Fruit fly (Drosophila melanogaster) whole organism, embryonic: ENCODE data around the gene Nup93-1.

Source experiments
- Ada2b ChIP-seq: fragments of 200-800 bp; sonication (Bioruptor generic); IDR thresholded peaks from 2 replicates; pipeline ENCODE4 v1.3.6; 2022; ENCODE audit warnings: missing biosample characterization, missing genetic modification characterization
- CG10959 ChIP-seq: fragments of 200-800 bp; sonication (Bioruptor generic); IDR thresholded peaks from 2 replicates; pipeline ENCODE4 v1.3.6; 2022; ENCODE audit warnings: missing biosample characterization, missing genetic modification characterization
- CG11085 ChIP-seq: fragments of 200-800 bp; sonication (Bioruptor generic); IDR thresholded peaks from 2 replicates; pipeline ENCODE4 v1.3.6; 2022; ENCODE audit warnings: missing biosample characterization, missing genetic modification characterization
- CG13894 ChIP-seq: fragments of 200-800 bp; sonication (Bioruptor generic); optimal IDR thresholded peaks from 3 replicates; lab custom pipeline; 2018; ENCODE audit warnings: missing biosample characterization, mild to moderate bottlenecking, missing genetic modification characterization, moderate library complexity
- CG16813 ChIP-seq: fragments of 200-800 bp; sonication (Bioruptor generic); IDR thresholded peaks from 3 replicates; pipeline ENCODE4 v1.3.6; 2022; ENCODE audit warnings: missing biosample characterization, missing genetic modification characterization; ENCODE audit not compliant: partially characterized antibody
- CG17361 ChIP-seq: fragments of 200-800 bp; sonication (Bioruptor generic); IDR thresholded peaks from 3 replicates; pipeline ENCODE4 v1.3.6; 2022; ENCODE audit warnings: missing biosample characterization, missing genetic modification characterization
- CG18011 ChIP-seq: fragments of 200-800 bp; sonication (Bioruptor generic); optimal IDR thresholded peaks from 2 replicates; lab custom pipeline; 2017; ENCODE audit warnings: missing biosample characterization, missing genetic modification characterization, mild to moderate bottlenecking, moderate library complexity, missing genotype
- CG30403 ChIP-seq: fragments of 200-800 bp; sonication (Bioruptor generic); optimal IDR thresholded peaks from 3 replicates; lab custom pipeline; 2016; ENCODE audit warnings: missing biosample characterization, missing genetic modification characterization
- CG30431 ChIP-seq: fragments of 200-800 bp; sonication (Bioruptor generic); optimal IDR thresholded peaks from 2 replicates; lab custom pipeline; 2017; ENCODE audit warnings: missing biosample characterization, missing genetic modification characterization
- CG31388 ChIP-seq: fragments of 200-800 bp; sonication (Bioruptor generic); optimal IDR thresholded peaks from 2 replicates; lab custom pipeline; 2016; ENCODE audit warnings: missing biosample characterization, missing genetic modification characterization
- CG4360 ChIP-seq: fragments of 200-800 bp; sonication (Bioruptor generic); IDR thresholded peaks from 2 replicates; pipeline ENCODE4 v1.3.6; 2022; ENCODE audit warnings: missing biosample characterization, missing genetic modification characterization
- CG43689 ChIP-seq: fragments of 200-800 bp; sonication (Bioruptor generic); IDR thresholded peaks from 2 replicates; pipeline ENCODE4 v1.3.6; 2022; ENCODE audit warnings: missing biosample characterization, missing genetic modification characterization
- CG4424 ChIP-seq: fragments of 200-800 bp; sonication (Bioruptor generic); optimal IDR thresholded peaks from 3 replicates; lab custom pipeline; 2016; ENCODE audit warnings: missing biosample characterization, missing genetic modification characterization
- CG5953 ChIP-seq: fragments of 200-800 bp; sonication (Bioruptor generic); IDR thresholded peaks from 2 replicates; pipeline ENCODE4 v1.3.6; 2022; ENCODE audit warnings: missing biosample characterization, missing genetic modification characterization
- CG6175 ChIP-seq: fragments of 200-800 bp; sonication (Bioruptor generic); IDR thresholded peaks from 3 replicates; pipeline ENCODE4 v1.3.6; 2022; ENCODE audit warnings: missing biosample characterization, missing genetic modification characterization
- CG6689 ChIP-seq: fragments of 200-800 bp; sonication (Bioruptor generic); IDR thresholded peaks from 2 replicates; pipeline ENCODE4 v1.3.6; 2022; ENCODE audit warnings: missing biosample characterization, missing genetic modification characterization
- CG6791 ChIP-seq: fragments of 200-800 bp; sonication (Bioruptor generic); IDR thresholded peaks from 3 replicates; pipeline ENCODE4 v1.3.6; 2022; ENCODE audit warnings: missing biosample characterization, missing genetic modification characterization; ENCODE audit not compliant: partially characterized antibody
- CG7271 ChIP-seq: fragments of 200-800 bp; sonication (Bioruptor generic); optimal IDR thresholded peaks from 2 replicates; lab custom pipeline; 2018; ENCODE audit warnings: missing biosample characterization, mild to moderate bottlenecking, missing genetic modification characterization, moderate library complexity
- CHES-1-like ChIP-seq: fragments of 200-800 bp; sonication (Bioruptor generic); optimal IDR thresholded peaks from 2 replicates; lab custom pipeline; 2016; ENCODE audit warnings: missing biosample characterization, missing genetic modification characterization
- CkIIα-i1 ChIP-seq: fragments of 200-800 bp; sonication (Bioruptor generic); IDR thresholded peaks from 2 replicates; pipeline ENCODE4 v1.3.6; 2022; ENCODE audit warnings: missing biosample characterization, missing genetic modification characterization
- CrebB ChIP-seq: fragments of 200-800 bp; sonication (Bioruptor generic); optimal IDR thresholded peaks from 3 replicates; lab custom pipeline; 2018; ENCODE audit warnings: missing biosample characterization, mild to moderate bottlenecking, missing genetic modification characterization
- Dip2 ChIP-seq: fragments of 200-800 bp; sonication (Bioruptor generic); IDR thresholded peaks from 2 replicates; pipeline ENCODE4 v1.3.6; 2022; ENCODE audit warnings: missing biosample characterization, missing genetic modification characterization
- Dp ChIP-seq: fragments of 200-800 bp; sonication (Bioruptor generic); optimal IDR thresholded peaks from 2 replicates; lab custom pipeline; 2018; ENCODE audit warnings: missing biosample characterization, mild to moderate bottlenecking, missing genetic modification characterization, moderate library complexity
- Fer2 ChIP-seq: fragments of 200-800 bp; sonication (Bioruptor generic); optimal IDR thresholded peaks from 2 replicates; lab custom pipeline; 2018; ENCODE audit warnings: missing biosample characterization, mild to moderate bottlenecking, missing genetic modification characterization, moderate library complexity
- Hey ChIP-seq: fragments of 200-800 bp; sonication (Bioruptor generic); optimal IDR thresholded peaks from 3 replicates; lab custom pipeline; 2018; ENCODE audit warnings: missing biosample characterization, mild to moderate bottlenecking, missing genetic modification characterization
- Lim3 ChIP-seq: fragments of 200-800 bp; sonication (Bioruptor generic); IDR thresholded peaks from 2 replicates; pipeline ENCODE4 v1.3.6; 2022; ENCODE audit warnings: missing biosample characterization, missing genetic modification characterization
- Trl ChIP-seq, 3 experiments: fragments of >200 bp in 2 of 3; fragments of 200-800 bp in 1 of 3; sonication (Bioruptor generic) in 1 of 3; optimal IDR thresholded peaks; 2 replicates in 1 of 3; 3 replicates in 2 of 3; lab custom pipeline; 2016 to 2017; ENCODE audit warnings: missing biosample characterization in 1 of 3, missing genetic modification characterization in 1 of 3
- ara ChIP-seq: fragments of 200-800 bp; sonication (Bioruptor generic); IDR thresholded peaks from 2 replicates; pipeline ENCODE4 v1.3.6; 2022; ENCODE audit warnings: missing biosample characterization, missing genetic modification characterization
- bbx ChIP-seq: fragments of 200-800 bp; sonication (Bioruptor generic); IDR thresholded peaks from 2 replicates; pipeline ENCODE4 v1.3.6; 2022; ENCODE audit warnings: missing biosample characterization, missing genetic modification characterization; ENCODE audit not compliant: partially characterized antibody
- caup ChIP-seq: fragments of 200-800 bp; sonication (Bioruptor generic); optimal IDR thresholded peaks from 3 replicates; lab custom pipeline; 2017; ENCODE audit warnings: missing biosample characterization, mild to moderate bottlenecking, missing genetic modification characterization, moderate library complexity; ENCODE audit not compliant: severe bottlenecking
- chn ChIP-seq: fragments of 200-800 bp; sonication (Bioruptor generic); optimal IDR thresholded peaks from 2 replicates; lab custom pipeline; 2016; ENCODE audit warnings: missing biosample characterization, missing genetic modification characterization
- ci ChIP-seq: fragments of 200-800 bp; sonication (Bioruptor generic); IDR thresholded peaks from 3 replicates; pipeline ENCODE4 v1.3.6; 2022; ENCODE audit warnings: missing biosample characterization, missing genetic modification characterization
- dmrt99B ChIP-seq: fragments of 200-800 bp; sonication (Bioruptor generic); optimal IDR thresholded peaks from 2 replicates; lab custom pipeline; 2018; ENCODE audit warnings: missing biosample characterization, mild to moderate bottlenecking, missing genetic modification characterization, moderate library complexity
- dpn ChIP-seq, 2 experiments: fragments of 200-800 bp; sonication (Bioruptor generic); optimal IDR thresholded peaks; 3 replicates each; lab custom pipeline; 2016; ENCODE audit warnings: missing biosample characterization in 2 of 2, missing genetic modification characterization in 2 of 2
- dysf ChIP-seq: fragments of 200-800 bp; sonication (Bioruptor generic); IDR thresholded peaks from 3 replicates; pipeline ENCODE4 v1.3.6; 2022; ENCODE audit warnings: missing biosample characterization, missing genetic modification characterization
- ftz-f1 ChIP-seq: fragments of 200-800 bp; sonication (Bioruptor generic); optimal IDR thresholded peaks from 2 replicates; lab custom pipeline; 2016; ENCODE audit warnings: missing biosample characterization, missing genetic modification characterization
- gro ChIP-seq: fragments of 200-800 bp; sonication (Bioruptor generic); optimal IDR thresholded peaks from 2 replicates; lab custom pipeline; 2016; ENCODE audit warnings: missing biosample characterization, missing genetic modification characterization
- h ChIP-seq: fragments of >200 bp; optimal IDR thresholded peaks from 2 replicates; lab custom pipeline; 2017
- kah ChIP-seq: fragments of 200-800 bp; sonication (Bioruptor generic); optimal IDR thresholded peaks from 2 replicates; lab custom pipeline; 2018; ENCODE audit warnings: missing biosample characterization, mild to moderate bottlenecking, missing genetic modification characterization
- maf-S ChIP-seq: fragments of 200-800 bp; sonication (Bioruptor generic); optimal IDR thresholded peaks from 2 replicates; lab custom pipeline; 2016; ENCODE audit warnings: missing biosample characterization, missing genetic modification characterization
- mld ChIP-seq: fragments of 200-800 bp; sonication (Bioruptor generic); IDR thresholded peaks from 3 replicates; pipeline ENCODE4 v1.3.6; 2022; ENCODE audit warnings: missing biosample characterization, missing genetic modification characterization; ENCODE audit not compliant: partially characterized antibody
- nmo ChIP-seq: fragments of 200-800 bp; sonication (Bioruptor generic); optimal IDR thresholded peaks from 2 replicates; lab custom pipeline; 2018; ENCODE audit warnings: missing biosample characterization, mild to moderate bottlenecking, missing genetic modification characterization, moderate library complexity
- pb ChIP-seq: fragments of 200-800 bp; sonication (Bioruptor generic); optimal IDR thresholded peaks from 3 replicates; lab custom pipeline; 2016; ENCODE audit warnings: missing biosample characterization, missing genetic modification characterization
- pros ChIP-seq: fragments of 200-800 bp; sonication (Bioruptor generic); optimal IDR thresholded peaks from 3 replicates; lab custom pipeline; 2019; ENCODE audit warnings: missing biosample characterization, mild to moderate bottlenecking, missing genetic modification characterization, moderate library complexity
- ranshi ChIP-seq: fragments of 200-800 bp; sonication (Bioruptor generic); IDR thresholded peaks from 2 replicates; pipeline ENCODE4 v1.3.6; 2022; ENCODE audit warnings: missing biosample characterization, missing genetic modification characterization
- salm ChIP-seq: fragments of 200-800 bp; sonication (Bioruptor generic); optimal IDR thresholded peaks from 2 replicates; lab custom pipeline; 2018; ENCODE audit warnings: missing biosample characterization, mild to moderate bottlenecking, missing genetic modification characterization
- tap ChIP-seq: fragments of 200-800 bp; optimal IDR thresholded peaks from 3 replicates; lab custom pipeline; 2019; ENCODE audit warnings: missing biosample characterization, mild to moderate bottlenecking, missing genetic modification characterization, moderate library complexity
- tio ChIP-seq: fragments of 200-800 bp; sonication (Bioruptor generic); optimal IDR thresholded peaks from 2 replicates; lab custom pipeline; 2017; ENCODE audit warnings: missing biosample characterization, missing genetic modification characterization, inconsistent platforms
- toy ChIP-seq: fragments of 200-800 bp; sonication (Bioruptor generic); IDR thresholded peaks from 2 replicates; pipeline ENCODE4 v1.3.6; 2022; ENCODE audit warnings: missing biosample characterization, missing genetic modification characterization
- wek ChIP-seq: fragments of 200-800 bp; sonication (Bioruptor generic); optimal IDR thresholded peaks from 3 replicates; lab custom pipeline; 2018; ENCODE audit warnings: missing biosample characterization, mild to moderate bottlenecking, missing genetic modification characterization, moderate library complexity
- z ChIP-seq: fragments of 200-800 bp; sonication (Bioruptor generic); IDR thresholded peaks from 3 replicates; pipeline ENCODE4 v1.3.6; 2022; ENCODE audit warnings: missing biosample characterization, missing genetic modification characterization

Gene Nup93-1

DNA sequence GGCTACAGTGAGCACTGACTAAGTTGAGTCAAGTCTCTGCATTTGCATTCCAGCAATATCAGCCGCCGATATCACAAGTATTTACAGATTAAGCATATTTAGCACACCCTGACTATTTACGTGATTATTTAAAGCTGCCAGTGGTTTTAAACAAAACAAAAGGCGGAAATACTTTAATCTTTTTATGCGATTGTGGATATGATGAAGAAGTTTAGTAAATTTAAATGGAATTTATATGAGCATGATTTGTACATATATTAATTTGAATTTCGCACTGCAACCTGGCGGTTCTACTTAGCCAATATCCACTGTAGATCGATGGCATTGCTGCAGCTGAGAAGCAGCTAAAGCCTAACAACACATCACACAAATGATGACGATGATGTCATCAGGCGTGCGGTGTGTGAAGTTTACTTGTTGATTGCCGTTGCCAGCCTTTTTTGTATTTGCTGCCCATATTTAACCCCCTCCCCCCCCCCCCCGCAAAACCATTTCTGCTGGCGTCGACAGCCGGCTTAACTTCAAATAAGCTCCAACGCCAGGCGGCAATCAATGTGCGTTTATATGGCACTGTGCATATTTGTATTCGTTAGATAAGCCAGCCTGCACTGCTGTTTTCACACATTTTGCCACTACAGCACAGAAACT lies 7.0 kb upstream of the Nup93-1 start (continued):
- TF ChIP-seq CG6175 (GFP tag; lab: Robert Waterston, UW): no peak
- peak; percentile 84 for TF ChIP-seq dmrt99B (tag; lab: Kevin White, UChicago)
- TF ChIP-seq Dip2: no peak
- TF ChIP-seq CHES-1-like (GFP tag; lab: Kevin White, UChicago): peak; percentile 38
- TF ChIP-seq mld (GFP tag; lab: Robert Waterston, UW): no peak
- TF ChIP-seq CG6791 (GFP tag; lab: Robert Waterston, UW): no peak
- peak; percentile 65 for TF ChIP-seq CG30403 (GFP tag; lab: Kevin White, UChicago)
- TF ChIP-seq Fer2 (tag; lab: Kevin White, UChicago): no peak
- no peak for TF ChIP-seq CG10959
- 0 out of 3 replicates have a peak, but pooled peaks have one; percentile 8 for TF ChIP-seq ci (GFP tag; lab: Robert Waterston, UW)
- peak; percentile 26 for TF ChIP-seq caup (GFP tag; lab: Kevin White, UChicago)
- no peak for TF ChIP-seq pros
- no peak for TF ChIP-seq Trl (optimal IDR thresholded peaks at IDR 0.05; lab: Kevin White, UChicago)
- peak; percentile 44 for TF ChIP-seq Trl (GFP tag; optimal IDR thresholded peaks at IDR 0.05; lab: Kevin White, UChicago)
- no peak for TF ChIP-seq CG7271 (tag; lab: Kevin White, UChicago)
- TF ChIP-seq CG16813 (GFP tag; lab: Robert Waterston, UW): no peak
- TF ChIP-seq salm (tag; lab: Kevin White, UChicago): peak; percentile 37
- no peak for TF ChIP-seq CG4360
- no peak for TF ChIP-seq Hey (tag; lab: Kevin White, UChicago)
- no peak for TF ChIP-seq gro (GFP tag; lab: Kevin White, UChicago)
- peak; percentile 80 for TF ChIP-seq nmo (GFP tag; lab: Kevin White, UChicago)
- no peak for TF ChIP-seq maf-S (GFP tag; lab: Kevin White, UChicago)
- no peak for TF ChIP-seq Lim3 (GFP tag; lab: Robert Waterston, UW)
- TF ChIP-seq toy (GFP tag; lab: Robert Waterston, UW): no peak
- no peak for TF ChIP-seq bbx (GFP tag; lab: Robert Waterston, UW)
- TF ChIP-seq Ada2b: peak; percentile 36
- no peak for TF ChIP-seq Dp (GFP tag; lab: Kevin White, UChicago)
- no peak for TF ChIP-seq CG18011
- TF ChIP-seq CG30431 (GFP tag; lab: Kevin White, UChicago): peak; percentile 6
- TF ChIP-seq CkIIα-i1 (GFP tag; lab: Robert Waterston, UW): no peak
- no peak for TF ChIP-seq z
- TF ChIP-seq pb (GFP tag; lab: Kevin White, UChicago): peak; percentile 38
- peak; percentile 55 to 70 for TF ChIP-seq dpn (GFP tag; optimal IDR thresholded peaks at IDR 0.05; lab: Kevin White, UChicago)
- peak; percentile 20 for TF ChIP-seq kah
- peak; percentile 33; the same call in 1 of the 2 replicates for TF ChIP-seq ranshi (GFP tag; lab: Robert Waterston, UW)
- no peak for TF ChIP-seq CG43689 (GFP tag; lab: Robert Waterston, UW)
- TF ChIP-seq tap: peak; percentile 45
- TF ChIP-seq CG31388 (GFP tag; lab: Kevin White, UChicago): no peak
- peak; percentile 30 for TF ChIP-seq tio (GFP tag; lab: Kevin White, UChicago)
- peak; percentile 70 for TF ChIP-seq CG4424
- TF ChIP-seq CG6689: no peak
- no peak for TF ChIP-seq CG5953 (GFP tag; lab: Robert Waterston, UW)
- no peak for TF ChIP-seq CG13894 (tag; lab: Kevin White, UChicago)
- TF ChIP-seq CrebB (tag; lab: Kevin White, UChicago): no peak
- peak; percentile 30 for TF ChIP-seq chn (GFP tag; lab: Kevin White, UChicago)
- TF ChIP-seq wek: no peak
- no peak for TF ChIP-seq ara
- TF ChIP-seq h (lab: Kevin White, UChicago): no peak
- TF ChIP-seq CG17361 (GFP tag; lab: Robert Waterston, UW): peak; percentile 78
- TF ChIP-seq dysf: peak; percentile 82
- TF ChIP-seq ftz-f1: no peak
- TF ChIP-seq CG11085 (GFP tag; lab: Robert Waterston, UW): no peak
